Worm (Caenorhabditis elegans) whole organism, L4/young adult: ENCODE data around the gene ubc-15.

Experiments
- dao-5 ChIP-seq: sonication (generic microtip); optimal IDR thresholded peaks from 2 replicates; lab custom pipeline; 2016; ENCODE audit warnings: missing genotype, missing genetic modification characterization, moderate library complexity, missing compliant biosample characterization
- him-1 ChIP-seq: sonication (generic microtip); optimal IDR thresholded peaks from 2 replicates; lab custom pipeline; 2016; ENCODE audit warnings: missing genotype, missing genetic modification reagents, missing genetic modification characterization, missing compliant biosample characterization

DNA sequence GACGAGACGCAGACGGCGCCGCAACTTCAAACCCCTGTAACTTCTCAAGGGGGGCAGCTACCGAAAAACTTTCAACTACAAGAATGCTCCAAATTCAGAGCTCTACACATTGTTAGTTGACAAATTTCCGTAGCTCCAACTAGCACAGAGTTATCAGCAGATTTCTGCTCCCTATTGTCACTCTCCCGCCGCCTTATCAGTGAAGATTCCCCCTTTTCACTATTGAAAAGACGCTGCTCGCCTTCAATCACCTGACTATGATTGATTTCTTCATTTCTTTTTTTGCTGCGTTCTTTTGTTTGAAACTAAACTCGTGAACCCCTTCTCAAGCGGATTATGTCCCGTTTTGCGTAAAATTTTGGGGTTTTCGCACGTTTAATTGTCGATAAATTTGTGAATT lies 9.0 kb upstream of the ubc-15 start:
- TF ChIP-seq him-1 (tag; lab: Kevin White, UChicago) (no peak), dao-5 (no peak)
